Worm (Caenorhabditis elegans) whole organism, mixed stage, embryonic: ENCODE results near the gene R13D11.1.

Experiments
- bed-3 ChIP-seq: fragments of 200-800 bp; sonication (Bioruptor generic); optimal IDR thresholded peaks from 3 replicates; lab custom pipeline; 2018; ENCODE audit warnings: mild to moderate bottlenecking, missing genetic modification characterization, moderate library complexity, missing compliant biosample characterization
- ceh-43 ChIP-seq: fragments of 200-800 bp; sonication (Bioruptor generic); optimal IDR thresholded peaks from 2 replicates; lab custom pipeline; 2018; ENCODE audit warnings: mild to moderate bottlenecking, missing genetic modification characterization, moderate library complexity, missing compliant biosample characterization
- ces-1 ChIP-seq: fragments of 150-350 bp; optimal IDR thresholded peaks from 2 replicates; lab custom pipeline; 2014; ENCODE audit warnings: missing biosample characterization, missing genetic modification reagents, missing genetic modification characterization
- lin-13 ChIP-seq: fragments of 150-350 bp; optimal IDR thresholded peaks from 2 replicates; lab custom pipeline; 2014; ENCODE audit warnings: missing biosample characterization, missing genetic modification characterization
- lsy-2 ChIP-seq: fragments of 150-350 bp; optimal IDR thresholded peaks from 2 replicates; lab custom pipeline; 2014; ENCODE audit warnings: missing biosample characterization, missing genetic modification characterization
- nhr-2 ChIP-seq: fragments of 150-350 bp; optimal IDR thresholded peaks from 2 replicates; lab custom pipeline; 2014; ENCODE audit warnings: missing biosample characterization, missing genetic modification characterization
- nhr-237 ChIP-seq: fragments of 150-350 bp; optimal IDR thresholded peaks from 2 replicates; lab custom pipeline; 2014; ENCODE audit warnings: missing biosample characterization, missing genetic modification characterization
- nhr-76 ChIP-seq: sonication (generic microtip); optimal IDR thresholded peaks from 2 replicates; lab custom pipeline; 2017; ENCODE audit warnings: missing biosample characterization, missing genetic modification characterization
- pha-4 ChIP-seq: fragments of 150-350 bp; optimal IDR thresholded peaks from 2 replicates; lab custom pipeline; 2018; ENCODE audit warnings: missing biosample characterization, missing genetic modification reagents, missing genetic modification characterization
- snpc-4 ChIP-seq: fragments of 150-350 bp; optimal IDR thresholded peaks from 2 replicates; lab custom pipeline; 2014; ENCODE audit warnings: missing biosample characterization, missing genetic modification characterization

DNA sequence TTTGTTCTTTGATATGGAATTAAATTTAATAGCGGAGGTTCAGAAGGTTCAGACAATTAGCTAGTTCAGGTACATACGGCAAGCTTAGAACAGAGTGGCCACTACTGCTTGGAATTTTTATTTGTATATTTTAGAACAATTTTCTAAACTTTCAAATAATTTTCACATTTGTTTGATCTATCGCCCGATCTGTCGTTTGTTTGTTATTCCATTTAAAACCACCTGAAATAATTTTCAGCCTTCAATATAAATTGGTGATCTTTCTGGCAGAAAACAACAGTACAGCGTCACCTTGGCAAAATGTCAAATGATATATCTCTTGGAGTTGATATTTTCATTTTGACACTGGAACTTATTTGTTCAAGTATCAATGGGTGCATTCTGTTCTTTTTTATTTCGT, 2.6 kb upstream of the R13D11.1 start, which contains the start of gene R13D11.3:
- TF ChIP-seq nhr-76 (tag; lab: Kevin White, UChicago) = no peak
- TF ChIP-seq snpc-4 (tag; lab: Kevin White, UChicago) = no peak
- no peak for TF ChIP-seq lin-13
- no peak for TF ChIP-seq bed-3
- no peak for TF ChIP-seq nhr-2 (tag; lab: Kevin White, UChicago)
- no peak for TF ChIP-seq ceh-43 (GFP tag; lab: Kevin White, UChicago)
- TF ChIP-seq pha-4 = no peak
- TF ChIP-seq lsy-2 = no peak
- TF ChIP-seq ces-1 (GFP tag; lab: Kevin White, UChicago) = no peak
- TF ChIP-seq nhr-237 = no peak
